Worm (Caenorhabditis elegans) whole organism, early embryonic: ENCODE results near the gene clec-242.

ENCODE experiments used
- B0310.2 ChIP-seq: sonication (generic microtip); optimal IDR thresholded peaks from 2 replicates; lab custom pipeline; 2016; ENCODE audit warnings: mild to moderate bottlenecking, missing genetic modification characterization, missing compliant biosample characterization
- F13C5.2 ChIP-seq: sonication (generic microtip); optimal IDR thresholded peaks from 2 replicates; lab custom pipeline; 2017; ENCODE audit warnings: mild to moderate bottlenecking, missing genetic modification characterization, inconsistent platforms, missing compliant biosample characterization
- aly-1 ChIP-seq: sonication (generic microtip); optimal IDR thresholded peaks from 2 replicates; lab custom pipeline; 2016; ENCODE audit warnings: missing genetic modification characterization, missing compliant biosample characterization
- ama-1 ChIP-seq: fragments of 150-350 bp; optimal IDR thresholded peaks from 2 replicates; lab custom pipeline; 2014
- ceh-13 ChIP-seq: fragments of 200-800 bp; sonication (Bioruptor generic); optimal IDR thresholded peaks from 2 replicates; lab custom pipeline; 2018; ENCODE audit warnings: mild to moderate bottlenecking, missing genetic modification characterization, missing compliant biosample characterization
- ceh-36 ChIP-seq: sonication (generic microtip); optimal IDR thresholded peaks from 2 replicates; lab custom pipeline; 2016; ENCODE audit warnings: missing genetic modification characterization, inconsistent platforms, missing compliant biosample characterization
- ets-7 ChIP-seq: sonication (generic microtip); optimal IDR thresholded peaks from 2 replicates; lab custom pipeline; 2016; ENCODE audit warnings: missing genotype, missing genetic modification characterization, missing compliant biosample characterization
- flt-1 ChIP-seq: fragments of 200-800 bp; sonication (Bioruptor generic); IDR thresholded peaks from 2 replicates; pipeline ENCODE4 v1.3.6; 2022; ENCODE audit warnings: missing genetic modification characterization, missing compliant biosample characterization
- hmbx-1 ChIP-seq: sonication (generic microtip); optimal IDR thresholded peaks from 2 replicates; lab custom pipeline; 2016; ENCODE audit warnings: mild to moderate bottlenecking, missing genetic modification characterization, missing compliant biosample characterization
- hmg-4 ChIP-seq: fragments of 200-800 bp; sonication (Bioruptor generic); optimal IDR thresholded peaks from 2 replicates; lab custom pipeline; 2018; ENCODE audit warnings: mild to moderate bottlenecking, missing genetic modification characterization, missing compliant biosample characterization
- hnd-1 ChIP-seq: sonication (generic microtip); optimal IDR thresholded peaks from 2 replicates; lab custom pipeline; 2016; ENCODE audit warnings: missing genetic modification characterization, missing compliant biosample characterization
- pes-1 ChIP-seq: fragments of 200-800 bp; sonication (Bioruptor generic); IDR thresholded peaks from 2 replicates; pipeline ENCODE4 v1.3.6; 2022; ENCODE audit warnings: missing genetic modification reagents, missing genetic modification characterization, missing compliant biosample characterization
- scrt-1 ChIP-seq: fragments of 200-800 bp; sonication (Bioruptor generic); IDR thresholded peaks from 2 replicates; pipeline ENCODE4 v1.3.6; 2022; ENCODE audit warnings: missing genetic modification characterization, missing compliant biosample characterization
- sea-1 ChIP-seq: fragments of 200-800 bp; sonication (Bioruptor generic); conservative IDR thresholded peaks from 2 replicates; pipeline ENCODE4 v1.3.6; 2022; ENCODE audit warnings: missing genetic modification characterization, missing compliant biosample characterization
- tbx-11 ChIP-seq: fragments of 200-800 bp; sonication (Bioruptor generic); IDR thresholded peaks from 2 replicates; pipeline ENCODE4 v1.3.6; 2022; ENCODE audit warnings: missing genetic modification characterization, missing compliant biosample characterization
- tbx-37 ChIP-seq: fragments of 200-800 bp; sonication (Bioruptor generic); conservative IDR thresholded peaks from 2 replicates; pipeline ENCODE4 v1.3.6; 2022; ENCODE audit warnings: missing genetic modification reagents, missing genetic modification characterization, missing compliant biosample characterization
- tra-4 ChIP-seq: sonication (generic microtip); optimal IDR thresholded peaks from 2 replicates; lab custom pipeline; 2017; ENCODE audit warnings: missing genetic modification characterization, missing compliant biosample characterization

The clec-242 gene

ce11 chrV:17225389-17225788 lies 19.9 kb downstream of the clec-242 start, which contains the start of gene scl-25:
TSS of gene scl-25 (plus strand) at chrV:17225689.
- TF ChIP-seq tbx-11 = no peak
- TF ChIP-seq scrt-1 (GFP tag; lab: Robert Waterston, UW) = no peak
- TF ChIP-seq pes-1 (GFP tag; lab: Robert Waterston, UW) = no peak
- no peak for TF ChIP-seq hnd-1 (tag; lab: Kevin White, UChicago)
- no peak for TF ChIP-seq ama-1 (lab: Kevin White, UChicago)
- no peak for TF ChIP-seq ceh-13 (GFP tag; lab: Kevin White, UChicago)
- TF ChIP-seq flt-1 (GFP tag; lab: Robert Waterston, UW) = no peak

- no peak for TF ChIP-seq F13C5.2 (tag; lab: Kevin White, UChicago)
- no peak for TF ChIP-seq tbx-37 (GFP tag; lab: Robert Waterston, UW)
These were observed 22.0 kb downstream of the clec-242 start, which contains the start of gene srh-252 for ce11 chrV:17223305-17223704. TSS of gene srh-252 (minus strand) at chrV:17223405.

- no peak for TF ChIP-seq ama-1 (lab: Kevin White, UChicago)
- no peak for TF ChIP-seq hmg-4 (GFP tag; lab: Kevin White, UChicago)
- no peak for TF ChIP-seq hnd-1 (tag; lab: Kevin White, UChicago)
- no peak for TF ChIP-seq hmbx-1 (tag; lab: Kevin White, UChicago)
- TF ChIP-seq pes-1 (GFP tag; lab: Robert Waterston, UW) = no peak
- TF ChIP-seq ceh-13 (GFP tag; lab: Kevin White, UChicago) = no peak
- TF ChIP-seq B0310.2 (tag; lab: Kevin White, UChicago) = no peak
- no peak for TF ChIP-seq F13C5.2 (tag; lab: Kevin White, UChicago)
- TF ChIP-seq sea-1 (GFP tag; lab: Robert Waterston, UW) = no peak
- no peak for TF ChIP-seq ets-7 (tag; lab: Kevin White, UChicago)
- no peak for TF ChIP-seq scrt-1 (GFP tag; lab: Robert Waterston, UW)
- TF ChIP-seq flt-1 (GFP tag; lab: Robert Waterston, UW) = no peak
- no peak for TF ChIP-seq ceh-36 (tag; lab: Kevin White, UChicago)
- no peak for TF ChIP-seq tbx-11
- TF ChIP-seq tra-4 (tag; lab: Kevin White, UChicago) = no peak
- no peak for TF ChIP-seq tbx-37 (GFP tag; lab: Robert Waterston, UW)
- TF ChIP-seq aly-1 (tag; lab: Kevin White, UChicago) = no peak
These were observed 25.0 kb downstream of the clec-242 start, which contains the start of gene srh-109 for ce11 chrV:17220345-17220744. TSS of gene srh-109 (minus strand) at chrV:17220445.

DNA sequence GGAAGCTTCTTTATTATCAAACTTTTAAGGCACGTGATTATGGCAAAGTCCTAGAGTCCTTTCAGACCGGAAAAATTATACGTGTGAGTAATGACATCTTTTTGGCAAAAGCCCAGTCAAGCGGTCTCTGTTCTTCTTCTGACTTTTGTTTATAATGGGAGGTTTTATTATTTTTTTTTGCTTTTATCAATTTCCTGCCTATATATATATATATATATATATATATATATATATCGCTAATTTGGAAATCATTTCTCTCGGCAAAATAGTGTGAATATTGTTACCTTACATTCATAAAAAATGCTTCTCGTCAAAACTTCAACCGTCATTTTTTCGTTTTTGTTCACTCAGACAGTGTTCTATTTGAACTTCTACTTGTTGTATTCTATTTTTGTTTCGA lies 27.6 kb downstream of the clec-242 start, which contains the start of gene srbc-62:
srbc-62 (plus strand) TSS at position 301 of the 400 bp plus-strand sequence.
- TF ChIP-seq ceh-36 (tag; lab: Kevin White, UChicago) (no peak), flt-1 (GFP tag; lab: Robert Waterston, UW) (no peak), tra-4 (tag; lab: Kevin White, UChicago) (no peak)

- TF ChIP-seq scrt-1 (GFP tag; lab: Robert Waterston, UW) (no peak), sea-1 (GFP tag; lab: Robert Waterston, UW) (no peak), F13C5.2 (tag; lab: Kevin White, UChicago) (no peak)
These were observed 29.7 kb downstream of the clec-242 start for ce11 chrV:17215602-17216001.

ce11 chrV:17212743-17213142 lies 32.6 kb downstream of the clec-242 start, which contains the start of gene srh-113:
TSS of gene srh-113 (plus strand) at chrV:17213043.
- TF ChIP-seq hmg-4 (GFP tag; lab: Kevin White, UChicago) (no peak), ama-1 (lab: Kevin White, UChicago) (no peak), tbx-37 (GFP tag; lab: Robert Waterston, UW) (no peak), hmbx-1 (tag; lab: Kevin White, UChicago) (no peak), tbx-11 (no peak), flt-1 (GFP tag; lab: Robert Waterston, UW) (no peak), pes-1 (GFP tag; lab: Robert Waterston, UW) (no peak), scrt-1 (GFP tag; lab: Robert Waterston, UW) (no peak), B0310.2 (tag; lab: Kevin White, UChicago) (no peak), ceh-36 (tag; lab: Kevin White, UChicago) (no peak)

ce11 chrV:17211989-17212731 lies 33.1 kb downstream of the clec-242 start, which contains the start of gene srh-236:
TSS of gene srh-236 (minus strand) at chrV:17212039.
- TF ChIP-seq hmbx-1 (tag; lab: Kevin White, UChicago) (no peak), B0310.2 (tag; lab: Kevin White, UChicago) (no peak), flt-1 (GFP tag; lab: Robert Waterston, UW) (no peak), pes-1 (GFP tag; lab: Robert Waterston, UW) (no peak), F13C5.2 (tag; lab: Kevin White, UChicago) (no peak), ceh-36 (tag; lab: Kevin White, UChicago) (no peak), tra-4 (tag; lab: Kevin White, UChicago) (no peak), ceh-13 (GFP tag; lab: Kevin White, UChicago) (no peak), ets-7 (tag; lab: Kevin White, UChicago) (no peak), hnd-1 (tag; lab: Kevin White, UChicago) (no peak), aly-1 (tag; lab: Kevin White, UChicago) (no peak), ama-1 (lab: Kevin White, UChicago) (no peak), sea-1 (GFP tag; lab: Robert Waterston, UW) (no peak), hmg-4 (GFP tag; lab: Kevin White, UChicago) (no peak), scrt-1 (GFP tag; lab: Robert Waterston, UW) (no peak), tbx-11 (no peak), tbx-37 (GFP tag; lab: Robert Waterston, UW) (no peak)
